Worm (Caenorhabditis elegans): ENCODE measurements around the gene C34F6.12.

DNA sequence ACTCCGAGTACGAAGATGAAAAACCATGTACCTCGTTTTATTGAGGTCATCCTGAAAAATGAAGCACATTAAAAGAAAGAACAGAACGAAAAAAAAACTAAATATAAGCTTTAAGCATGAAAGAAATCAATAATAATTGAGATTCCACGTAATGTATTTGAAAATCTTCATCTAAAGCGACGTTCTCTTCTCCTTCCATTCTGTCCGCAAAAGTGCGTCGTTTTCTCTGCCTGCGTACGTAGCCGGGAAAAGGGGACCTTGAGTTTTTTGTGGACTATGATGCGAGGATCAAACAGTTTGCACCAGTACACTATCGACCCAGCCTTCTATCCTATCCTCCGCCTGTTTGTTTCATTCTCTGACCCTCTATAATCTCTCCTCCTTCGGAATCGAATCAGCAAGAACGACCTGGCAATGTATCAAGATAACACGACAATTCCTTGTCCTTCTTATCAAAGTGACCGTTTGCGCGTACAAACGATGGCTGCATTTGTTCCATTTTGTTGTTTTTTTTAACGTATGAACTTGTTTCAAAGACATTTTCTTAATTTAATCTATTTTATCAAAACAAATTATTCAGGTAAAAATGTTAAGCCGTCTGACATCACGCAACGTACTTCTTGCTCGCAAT is 11.0 kb downstream of the C34F6.12 start, which contains the start of the genes C34F6.7 and idh-2:
- TF ChIP-seq cog-1 (tag; optimal IDR thresholded peaks at IDR 0.05) (no peak), ztf-29 (GFP tag; IDR thresholded peaks at IDR 0.05) (no peak), tab-1 (GFP tag; IDR thresholded peaks at IDR 0.05) (no peak), T22C8.4 (GFP tag; IDR thresholded peaks at IDR 0.05) (no peak)

Measured in whole organism, midembryonic.